Worm (Caenorhabditis elegans): ENCODE data around the gene C15C8.5.

C15C8.5 gene

ce11 chrV:12763291-12763995 lies 15.6 kb downstream of the C15C8.5 start, which contains the start of the genes abcf-1 and scc-3:
Gene abcf-1 (minus strand): TSS chrV:12763375.
Gene scc-3 (plus strand): TSS chrV:12763945.
- no peak for TF ChIP-seq nhr-12 (tag; optimal IDR thresholded peaks at IDR 0.05)
- no peak for TF ChIP-seq bed-3 (GFP tag; optimal IDR thresholded peaks at IDR 0.05)
- TF ChIP-seq ceh-83 (GFP tag; optimal IDR thresholded peaks at IDR 0.05): no peak
- TF ChIP-seq nhr-28 (tag; optimal IDR thresholded peaks at IDR 0.05): no peak
- TF ChIP-seq lsy-2 (tag; optimal IDR thresholded peaks at IDR 0.05): peak; percentile 93
- no peak for TF ChIP-seq ceh-43 (GFP tag; optimal IDR thresholded peaks at IDR 0.05)
- TF ChIP-seq cnd-1 (tag; optimal IDR thresholded peaks at IDR 0.05): no peak
- no peak for TF ChIP-seq snpc-4 (tag; optimal IDR thresholded peaks at IDR 0.05)

DNA sequence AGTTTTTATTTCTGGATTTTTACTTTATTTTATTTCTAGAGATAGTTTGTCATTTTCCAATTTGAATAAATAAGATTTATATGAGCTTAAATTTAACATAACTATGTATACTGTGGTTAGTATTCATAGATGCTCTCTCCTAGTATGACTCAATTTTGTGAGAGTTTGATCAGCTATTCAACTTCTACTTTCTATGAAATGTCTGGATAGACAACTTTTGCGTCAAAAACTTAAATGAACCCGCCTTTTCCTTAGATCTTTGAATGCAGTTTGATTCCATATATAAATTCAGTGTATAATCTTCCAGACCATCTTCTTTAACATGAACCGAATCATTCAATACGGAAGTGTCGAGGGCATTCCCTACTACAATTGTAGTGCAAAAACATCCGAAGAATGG lies 21.1 kb downstream of the C15C8.5 start, which contains the start of gene srt-43:
Gene srt-43 (plus strand): TSS at position 301 of the 400 bp plus-strand sequence.
- TF ChIP-seq lin-32 (GFP tag; optimal IDR thresholded peaks at IDR 0.05) (no peak), mab-5 (tag; optimal IDR thresholded peaks at IDR 0.05) (no peak), ceh-43 (GFP tag; optimal IDR thresholded peaks at IDR 0.05) (no peak), blmp-1 (tag; optimal IDR thresholded peaks at IDR 0.05) (no peak), unc-62 (GFP tag; optimal IDR thresholded peaks at IDR 0.05) (no peak), ces-1 (GFP tag; optimal IDR thresholded peaks at IDR 0.05) (no peak), ceh-39 (tag; optimal IDR thresholded peaks at IDR 0.05) (no peak), bed-3 (GFP tag; optimal IDR thresholded peaks at IDR 0.05) (no peak), ceh-83 (GFP tag; optimal IDR thresholded peaks at IDR 0.05) (no peak), ham-2 (GFP tag; optimal IDR thresholded peaks at IDR 0.05) (no peak), nhr-76 (tag; optimal IDR thresholded peaks at IDR 0.05) (no peak), cnd-1 (tag; optimal IDR thresholded peaks at IDR 0.05) (no peak), mep-1 (tag; optimal IDR thresholded peaks at IDR 0.05) (no peak), nhr-28 (tag; optimal IDR thresholded peaks at IDR 0.05) (no peak), hlh-1 (tag; optimal IDR thresholded peaks at IDR 0.05) (no peak), nhr-12 (tag; optimal IDR thresholded peaks at IDR 0.05) (no peak), sptf-1 (tag; optimal IDR thresholded peaks at IDR 0.05) (no peak), elt-3 (tag; optimal IDR thresholded peaks at IDR 0.05) (no peak)

ce11 chrV:12773222-12773621 lies 25.4 kb downstream of the C15C8.5 start, which contains the start of gene ZC455.1:
Gene ZC455.1 (plus strand): TSS chrV:12773522.
- no peak for TF ChIP-seq mab-5 (tag; optimal IDR thresholded peaks at IDR 0.05)

ce11 chrV:12773852-12774251 lies 26.0 kb downstream of the C15C8.5 start:
- no peak for TF ChIP-seq ztf-11 (tag; optimal IDR thresholded peaks at IDR 0.05)
- TF ChIP-seq flh-1 (GFP tag; optimal IDR thresholded peaks at IDR 0.05): no peak
- TF ChIP-seq mep-1 (tag; optimal IDR thresholded peaks at IDR 0.05): no peak
- no peak for TF ChIP-seq nhr-237 (tag; optimal IDR thresholded peaks at IDR 0.05)

DNA sequence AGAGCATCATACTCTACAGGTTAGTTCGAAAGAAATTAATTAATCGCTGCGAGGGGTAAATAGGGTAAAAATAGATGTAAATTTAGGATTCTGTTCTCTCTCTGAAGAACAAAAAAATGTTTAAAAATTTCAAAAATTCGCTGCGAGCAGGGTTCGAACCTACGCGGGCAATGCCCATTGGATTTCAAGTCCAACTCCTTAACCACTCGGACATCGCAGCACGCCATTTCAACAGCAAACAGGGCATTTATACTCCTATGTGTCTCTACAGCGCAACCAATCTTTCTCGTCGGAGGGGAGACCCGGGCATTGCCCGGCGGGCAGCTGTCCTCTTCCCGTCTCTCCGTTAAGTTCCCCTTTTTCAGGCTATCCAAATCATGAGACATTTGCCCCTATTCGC lies 32.4 kb downstream of the C15C8.5 start:
- peak; percentile 88 for TF ChIP-seq ceh-43 (GFP tag; optimal IDR thresholded peaks at IDR 0.05)
- TF ChIP-seq nhr-2 (tag; optimal IDR thresholded peaks at IDR 0.05): no peak
- TF ChIP-seq mab-5 (tag; optimal IDR thresholded peaks at IDR 0.05): no peak
- no peak for TF ChIP-seq unc-39 (tag; optimal IDR thresholded peaks at IDR 0.05)
- TF ChIP-seq lin-13 (tag; optimal IDR thresholded peaks at IDR 0.05): peak; percentile 24
- peak; percentile 59 for TF ChIP-seq ztf-11 (tag; optimal IDR thresholded peaks at IDR 0.05)
- TF ChIP-seq nhr-76 (tag; optimal IDR thresholded peaks at IDR 0.05): no peak
- peak; percentile 96 for TF ChIP-seq drap-1 (GFP tag; optimal IDR thresholded peaks at IDR 0.05)
- peak; percentile 97 for TF ChIP-seq sptf-1 (tag; optimal IDR thresholded peaks at IDR 0.05)
- peak; percentile 86 for TF ChIP-seq bed-3 (GFP tag; optimal IDR thresholded peaks at IDR 0.05)
- peak; percentile 90 for TF ChIP-seq sem-2 (GFP tag; optimal IDR thresholded peaks at IDR 0.05)
- TF ChIP-seq mls-2 (tag; optimal IDR thresholded peaks at IDR 0.05): peak; percentile 98
- no peak for TF ChIP-seq snpc-4 (tag; optimal IDR thresholded peaks at IDR 0.05)
- TF ChIP-seq nhr-28 (tag; optimal IDR thresholded peaks at IDR 0.05): peak; percentile 66
- TF ChIP-seq flh-1 (GFP tag; optimal IDR thresholded peaks at IDR 0.05): peak; percentile 84
- TF ChIP-seq mep-1 (tag; optimal IDR thresholded peaks at IDR 0.05): peak; percentile 76
- TF ChIP-seq ceh-83 (GFP tag; optimal IDR thresholded peaks at IDR 0.05): peak; percentile 95
- peak; percentile 8 for TF ChIP-seq elt-3 (tag; optimal IDR thresholded peaks at IDR 0.05)
- TF ChIP-seq unc-62 (GFP tag; optimal IDR thresholded peaks at IDR 0.05): peak; percentile 26
- TF ChIP-seq pha-4 (tag; optimal IDR thresholded peaks at IDR 0.05): peak; percentile 62
- peak; percentile 94 for TF ChIP-seq M03D4.4 (tag; optimal IDR thresholded peaks at IDR 0.05)
- TF ChIP-seq lin-32 (GFP tag; optimal IDR thresholded peaks at IDR 0.05): peak; percentile 92
- TF ChIP-seq cnd-1 (tag; optimal IDR thresholded peaks at IDR 0.05): peak; percentile 93
- TF ChIP-seq nhr-12 (tag; optimal IDR thresholded peaks at IDR 0.05): no peak
- TF ChIP-seq unc-120 (tag; optimal IDR thresholded peaks at IDR 0.05; ENCODE audit: poor library complexity, severe bottlenecking): peak; percentile 93
- TF ChIP-seq ham-2 (GFP tag; optimal IDR thresholded peaks at IDR 0.05): peak; percentile 78
- TF ChIP-seq ceh-39 (tag; optimal IDR thresholded peaks at IDR 0.05): no peak
- no peak for TF ChIP-seq nhr-237 (tag; optimal IDR thresholded peaks at IDR 0.05)
- TF ChIP-seq tbx-8 (GFP tag; optimal IDR thresholded peaks at IDR 0.05): peak; percentile 75
- no peak for TF ChIP-seq elt-1 (tag; optimal IDR thresholded peaks at IDR 0.05; ENCODE audit: borderline replicate concordance, insufficient read depth)
- no peak for TF ChIP-seq hlh-1 (tag; optimal IDR thresholded peaks at IDR 0.05)
- peak; percentile 55 for TF ChIP-seq lsy-2 (tag; optimal IDR thresholded peaks at IDR 0.05)
- no peak for TF ChIP-seq ces-1 (GFP tag; optimal IDR thresholded peaks at IDR 0.05)
- TF ChIP-seq zip-8 (tag; optimal IDR thresholded peaks at IDR 0.05): no peak
- no peak for TF ChIP-seq blmp-1 (tag; optimal IDR thresholded peaks at IDR 0.05)
